Fruit fly (Drosophila melanogaster) whole organism, embryonic: Measurements from ENCODE around the gene CG14286.

Source experiments
- Adf1 ChIP-seq: fragments of 200-800 bp; sonication (Bioruptor generic); IDR thresholded peaks from 2 replicates; pipeline ENCODE4 v1.3.6; 2022; ENCODE audit warnings: missing biosample characterization, missing genetic modification characterization
- Asciz ChIP-seq: fragments of 200-800 bp; sonication (Bioruptor generic); optimal IDR thresholded peaks from 2 replicates; lab custom pipeline; 2017; ENCODE audit warnings: missing biosample characterization, mild to moderate bottlenecking, missing genetic modification characterization, missing genetic modification reagents
- CG11723 ChIP-seq: fragments of 200-800 bp; sonication (Bioruptor generic); optimal IDR thresholded peaks from 2 replicates; lab custom pipeline; 2017; ENCODE audit warnings: missing biosample characterization, mild to moderate bottlenecking, missing genetic modification characterization
- CG12219 ChIP-seq: fragments of 200-800 bp; sonication (Bioruptor generic); optimal IDR thresholded peaks from 3 replicates; lab custom pipeline; 2018; ENCODE audit warnings: missing biosample characterization, mild to moderate bottlenecking, missing genetic modification characterization
- CG12391 ChIP-seq: fragments of 200-800 bp; sonication (Bioruptor generic); optimal IDR thresholded peaks from 3 replicates; lab custom pipeline; 2018; ENCODE audit warnings: missing biosample characterization, mild to moderate bottlenecking, missing genetic modification characterization, moderate library complexity
- CG12744 ChIP-seq: fragments of 200-800 bp; sonication (Bioruptor generic); optimal IDR thresholded peaks from 2 replicates; lab custom pipeline; 2016; ENCODE audit warnings: missing biosample characterization, missing genetic modification characterization
- CG13624 ChIP-seq: fragments of 200-800 bp; sonication (Bioruptor generic); optimal IDR thresholded peaks from 2 replicates; lab custom pipeline; 2016; ENCODE audit warnings: missing biosample characterization, missing genetic modification characterization
- CG15073 ChIP-seq: fragments of 200-800 bp; sonication (Bioruptor generic); optimal IDR thresholded peaks from 2 replicates; lab custom pipeline; 2016; ENCODE audit warnings: missing biosample characterization, missing genetic modification characterization
- CG15601 ChIP-seq: fragments of 200-800 bp; sonication (Bioruptor generic); optimal IDR thresholded peaks from 3 replicates; lab custom pipeline; 2019; ENCODE audit warnings: missing biosample characterization, mild to moderate bottlenecking, missing genetic modification characterization, moderate library complexity
- CG17568 ChIP-seq: fragments of 200-800 bp; sonication (Bioruptor generic); optimal IDR thresholded peaks from 2 replicates; lab custom pipeline; 2018; ENCODE audit warnings: missing biosample characterization, mild to moderate bottlenecking, missing genetic modification characterization, moderate library complexity
- CG2129 ChIP-seq: fragments of 200-800 bp; sonication (Bioruptor generic); IDR thresholded peaks from 2 replicates; pipeline ENCODE4 v1.3.6; 2022; ENCODE audit warnings: missing biosample characterization, missing genetic modification characterization; ENCODE audit not compliant: partially characterized antibody
- CG32532 ChIP-seq: fragments of 200-800 bp; sonication (Bioruptor generic); IDR thresholded peaks from 2 replicates; pipeline ENCODE4 v1.3.6; 2022; ENCODE audit warnings: missing biosample characterization, missing genetic modification characterization
- CG3407 ChIP-seq: fragments of 200-800 bp; sonication (Bioruptor generic); optimal IDR thresholded peaks from 2 replicates; lab custom pipeline; 2018; ENCODE audit warnings: missing biosample characterization, mild to moderate bottlenecking, missing genetic modification characterization
- CG34376 ChIP-seq: fragments of 200-800 bp; sonication (Bioruptor generic); optimal IDR thresholded peaks from 2 replicates; lab custom pipeline; 2018; ENCODE audit warnings: missing biosample characterization, mild to moderate bottlenecking, missing genetic modification characterization
- CG3838 ChIP-seq: fragments of 200-800 bp; sonication (Bioruptor generic); optimal IDR thresholded peaks from 3 replicates; lab custom pipeline; 2016; ENCODE audit warnings: missing biosample characterization, missing genetic modification characterization
- CG7271 ChIP-seq: fragments of 200-800 bp; sonication (Bioruptor generic); optimal IDR thresholded peaks from 2 replicates; lab custom pipeline; 2018; ENCODE audit warnings: missing biosample characterization, mild to moderate bottlenecking, missing genetic modification characterization, moderate library complexity
- CG8281 ChIP-seq: fragments of 200-800 bp; sonication (Bioruptor generic); optimal IDR thresholded peaks from 2 replicates; lab custom pipeline; 2018; ENCODE audit warnings: missing biosample characterization, mild to moderate bottlenecking, missing genetic modification characterization, moderate library complexity
- CG8388 ChIP-seq: fragments of 200-800 bp; sonication (Bioruptor generic); optimal IDR thresholded peaks from 2 replicates; lab custom pipeline; 2019; ENCODE audit warnings: missing biosample characterization, mild to moderate bottlenecking, missing genetic modification characterization, moderate library complexity
- CG8924 ChIP-seq: fragments of 200-800 bp; optimal IDR thresholded peaks from 3 replicates; lab custom pipeline; 2019; ENCODE audit warnings: missing biosample characterization, mild to moderate bottlenecking, missing genetic modification characterization, moderate library complexity
- CTCF ChIP-seq: fragments of 200-800 bp; sonication (Bioruptor generic); optimal IDR thresholded peaks from 2 replicates; lab custom pipeline; 2017; ENCODE audit warnings: missing biosample characterization, mild to moderate bottlenecking, missing genetic modification characterization, moderate library complexity
- Camta ChIP-seq: fragments of 200-800 bp; sonication (Bioruptor generic); optimal IDR thresholded peaks from 2 replicates; lab custom pipeline; 2016; ENCODE audit warnings: missing biosample characterization, missing genetic modification characterization
- Elba2 ChIP-seq: fragments of 200-800 bp; sonication (Bioruptor generic); optimal IDR thresholded peaks from 3 replicates; lab custom pipeline; 2016; ENCODE audit warnings: missing biosample characterization, missing genetic modification characterization
- HLH54F ChIP-seq: fragments of 200-800 bp; sonication (Bioruptor generic); optimal IDR thresholded peaks from 3 replicates; lab custom pipeline; 2016; ENCODE audit warnings: missing biosample characterization, missing genetic modification characterization
- HmgD ChIP-seq: fragments of 200-800 bp; sonication (Bioruptor generic); optimal IDR thresholded peaks from 3 replicates; lab custom pipeline; 2016; ENCODE audit warnings: missing biosample characterization, missing genetic modification characterization
- Lhr ChIP-seq: fragments of 200-800 bp; sonication (Bioruptor generic); optimal IDR thresholded peaks from 3 replicates; lab custom pipeline; 2017; ENCODE audit warnings: mild to moderate bottlenecking, missing biosample characterization, missing genetic modification reagents, missing genetic modification characterization
- Lim3 ChIP-seq: fragments of 200-800 bp; sonication (Bioruptor generic); IDR thresholded peaks from 2 replicates; pipeline ENCODE4 v1.3.6; 2022; ENCODE audit warnings: missing biosample characterization, missing genetic modification characterization
- MESR4 ChIP-seq: fragments of 200-800 bp; sonication (Bioruptor generic); optimal IDR thresholded peaks from 2 replicates; lab custom pipeline; 2018; ENCODE audit warnings: missing biosample characterization, mild to moderate bottlenecking, missing genetic modification characterization, moderate library complexity
- Pdp1 ChIP-seq, 2 experiments: fragments of 200-800 bp; sonication (Bioruptor generic); optimal IDR thresholded peaks; 3 replicates each; lab custom pipeline; 2016; ENCODE audit warnings: missing biosample characterization in 2 of 2, missing genetic modification characterization in 2 of 2, mild to moderate bottlenecking in 1 of 2, moderate library complexity in 1 of 2
- Poxn ChIP-seq: fragments of 200-800 bp; sonication (Bioruptor generic); IDR thresholded peaks from 2 replicates; pipeline ENCODE4 v1.3.6; 2022; ENCODE audit warnings: missing biosample characterization, missing genetic modification characterization
- Rfx ChIP-seq: fragments of 200-800 bp; sonication (Bioruptor generic); IDR thresholded peaks from 2 replicates; pipeline ENCODE4 v1.3.6; 2022; ENCODE audit warnings: missing biosample characterization, missing genetic modification characterization
- Rx ChIP-seq: fragments of 200-800 bp; sonication (Bioruptor generic); IDR thresholded peaks from 2 replicates; pipeline ENCODE4 v1.3.6; 2022; ENCODE audit warnings: missing biosample characterization, missing genetic modification characterization
- Sox100B ChIP-seq: fragments of 200-800 bp; sonication (Bioruptor generic); optimal IDR thresholded peaks from 3 replicates; lab custom pipeline; 2018; ENCODE audit warnings: missing biosample characterization, mild to moderate bottlenecking, missing genetic modification characterization
- abd-A ChIP-seq: fragments of 200-800 bp; sonication (Bioruptor generic); optimal IDR thresholded peaks from 3 replicates; lab custom pipeline; 2019; ENCODE audit warnings: missing biosample characterization, mild to moderate bottlenecking, missing genetic modification characterization, moderate library complexity
- ash1 ChIP-seq: fragments of 200-800 bp; sonication (Bioruptor generic); optimal IDR thresholded peaks from 2 replicates; lab custom pipeline; 2018; ENCODE audit warnings: missing biosample characterization, mild to moderate bottlenecking, missing genetic modification characterization
- btn ChIP-seq: fragments of 200-800 bp; sonication (Bioruptor generic); optimal IDR thresholded peaks from 2 replicates; lab custom pipeline; 2016; ENCODE audit warnings: missing biosample characterization, missing genetic modification characterization
- cas ChIP-seq: fragments of 200-800 bp; sonication (Bioruptor generic); IDR thresholded peaks from 2 replicates; pipeline ENCODE4 v1.3.6; 2022; ENCODE audit warnings: missing biosample characterization, missing genetic modification characterization
- da ChIP-seq: fragments of 200-800 bp; sonication (Bioruptor generic); optimal IDR thresholded peaks from 2 replicates; lab custom pipeline; 2016; ENCODE audit warnings: missing biosample characterization, missing genetic modification characterization
- exex ChIP-seq: fragments of 200-800 bp; sonication (Bioruptor generic); optimal IDR thresholded peaks from 4 replicates; lab custom pipeline; 2018; ENCODE audit warnings: missing biosample characterization, mild to moderate bottlenecking, missing genetic modification characterization, moderate library complexity
- ftz-f1 ChIP-seq: fragments of 200-800 bp; sonication (Bioruptor generic); optimal IDR thresholded peaks from 2 replicates; lab custom pipeline; 2016; ENCODE audit warnings: missing biosample characterization, missing genetic modification characterization
- gem ChIP-seq: fragments of 200-800 bp; sonication (Bioruptor generic); optimal IDR thresholded peaks from 2 replicates; lab custom pipeline; 2019; ENCODE audit warnings: missing biosample characterization, mild to moderate bottlenecking, missing genetic modification characterization, moderate library complexity
- gsb ChIP-seq: fragments of 200-800 bp; sonication (Bioruptor generic); IDR thresholded peaks from 2 replicates; pipeline ENCODE4 v1.3.6; 2022; ENCODE audit warnings: missing biosample characterization, missing genetic modification characterization
- hb ChIP-seq: fragments of 200-800 bp; sonication (Bioruptor generic); IDR thresholded peaks from 3 replicates; pipeline ENCODE4 v1.3.6; 2022; ENCODE audit warnings: missing biosample characterization, missing genetic modification characterization; ENCODE audit not compliant: partially characterized antibody
- jumu ChIP-seq: fragments of 200-800 bp; sonication (Bioruptor generic); optimal IDR thresholded peaks from 3 replicates; lab custom pipeline; 2016; ENCODE audit warnings: missing biosample characterization, missing genetic modification characterization
- klu ChIP-seq: fragments of 200-800 bp; sonication (Bioruptor generic); IDR thresholded peaks from 2 replicates; pipeline ENCODE4 v1.3.6; 2022; ENCODE audit warnings: missing biosample characterization, missing genetic modification characterization
- kni ChIP-seq: fragments of 200-800 bp; sonication (Bioruptor generic); optimal IDR thresholded peaks from 3 replicates; lab custom pipeline; 2017; ENCODE audit warnings: mild to moderate bottlenecking, missing biosample characterization, missing genetic modification reagents, missing genetic modification characterization
- lab ChIP-seq: fragments of 200-800 bp; sonication (Bioruptor generic); optimal IDR thresholded peaks from 3 replicates; lab custom pipeline; 2017; ENCODE audit warnings: missing biosample characterization, missing genetic modification characterization, mild to moderate bottlenecking, moderate library complexity, missing genetic modification reagents
- nmo ChIP-seq: fragments of 200-800 bp; sonication (Bioruptor generic); optimal IDR thresholded peaks from 2 replicates; lab custom pipeline; 2018; ENCODE audit warnings: missing biosample characterization, mild to moderate bottlenecking, missing genetic modification characterization, moderate library complexity
- oc ChIP-seq: fragments of 200-800 bp; sonication (Bioruptor generic); optimal IDR thresholded peaks from 2 replicates; lab custom pipeline; 2018; ENCODE audit warnings: missing biosample characterization, mild to moderate bottlenecking, missing genetic modification characterization, moderate library complexity
- schlank ChIP-seq: fragments of 200-800 bp; sonication (Bioruptor generic); optimal IDR thresholded peaks from 2 replicates; lab custom pipeline; 2018; ENCODE audit warnings: missing biosample characterization, mild to moderate bottlenecking, missing genetic modification characterization
- sr ChIP-seq: fragments of 200-800 bp; sonication (Bioruptor generic); IDR thresholded peaks from 3 replicates; pipeline ENCODE4 v1.3.6; 2022; ENCODE audit warnings: missing biosample characterization, missing genetic modification characterization
- stwl ChIP-seq: fragments of 200-800 bp; sonication (Bioruptor generic); optimal IDR thresholded peaks from 3 replicates; lab custom pipeline; 2018; ENCODE audit warnings: missing biosample characterization, mild to moderate bottlenecking, missing genetic modification characterization, moderate library complexity

CG14286 gene

dm6 chr3R:18991721-18992120 lies 32.2 kb upstream of the CG14286 start (continued):
- TF ChIP-seq Rfx (GFP tag; lab: Robert Waterston, UW), result no peak
- TF ChIP-seq Lhr (GFP tag; lab: Kevin White, UChicago), result no peak
- TF ChIP-seq CG34376 (GFP tag; lab: Kevin White, UChicago), result no peak
- TF ChIP-seq Camta (GFP tag; lab: Kevin White, UChicago), result no peak
- TF ChIP-seq CTCF, result no peak
- no peak for TF ChIP-seq Sox100B (GFP tag; lab: Kevin White, UChicago)
- TF ChIP-seq CG3838 (GFP tag; lab: Kevin White, UChicago), result no peak
- no peak for TF ChIP-seq CG3407
- no peak for TF ChIP-seq CG7271 (tag; lab: Kevin White, UChicago)
- TF ChIP-seq Adf1 (GFP tag; lab: Robert Waterston, UW), result no peak
- TF ChIP-seq CG17568 (GFP tag; lab: Kevin White, UChicago), result no peak
- peak; percentile 21 for TF ChIP-seq CG8281 (tag; lab: Kevin White, UChicago)
- no peak for TF ChIP-seq Rx (GFP tag; lab: Robert Waterston, UW)
- TF ChIP-seq lab (GFP tag; lab: Kevin White, UChicago), result peak; percentile 35
- no peak for TF ChIP-seq gem
- TF ChIP-seq CG15073 (GFP tag; lab: Kevin White, UChicago), result no peak
- no peak for TF ChIP-seq cas
- no peak for TF ChIP-seq jumu (GFP tag; lab: Kevin White, UChicago)
- TF ChIP-seq CG8388 (GFP tag; lab: Kevin White, UChicago), result no peak
- TF ChIP-seq nmo (GFP tag; lab: Kevin White, UChicago), result no peak

dm6 chr3R:18993159-18993558 lies 30.7 kb upstream of the CG14286 start:
- TF ChIP-seq Lim3 (GFP tag; lab: Robert Waterston, UW) (no peak), ash1 (GFP tag; lab: Kevin White, UChicago) (no peak), ftz-f1 (no peak), CG2129 (GFP tag; lab: Robert Waterston, UW) (no peak), CG12391 (tag; lab: Kevin White, UChicago) (no peak), Pdp1 (GFP tag; optimal IDR thresholded peaks at IDR 0.05; lab: Kevin White, UChicago) (peak in 1 of 2 experiments; percentile 51), CG12219 (GFP tag; lab: Kevin White, UChicago) (no peak), hb (no peak), btn (GFP tag; lab: Kevin White, UChicago) (no peak), da (no peak), kni (GFP tag; lab: Kevin White, UChicago) (peak; percentile 59), sr (GFP tag; lab: Robert Waterston, UW) (peak; percentile 65; the same call in 2 of the 3 replicates), exex (tag; lab: Kevin White, UChicago) (no peak), Asciz (no peak), CG13624 (GFP tag; lab: Kevin White, UChicago) (no peak), MESR4 (no peak), HmgD (no peak), CG8924 (no peak), oc (tag; lab: Kevin White, UChicago) (peak; percentile 8), abd-A (tag; lab: Kevin White, UChicago) (peak; percentile 43), stwl (no peak), HLH54F (GFP tag; lab: Kevin White, UChicago) (no peak), CG11723 (GFP tag; lab: Kevin White, UChicago) (no peak), CG8281 (tag; lab: Kevin White, UChicago) (peak; percentile 81), klu (no peak), CG32532 (GFP tag; lab: Robert Waterston, UW) (no peak), Elba2 (GFP tag; lab: Kevin White, UChicago) (no peak), CG12744 (GFP tag; lab: Kevin White, UChicago) (no peak), Poxn (no peak), schlank (tag; lab: Kevin White, UChicago) (no peak), CG15601 (no peak), gsb (GFP tag; lab: Robert Waterston, UW) (no peak)
